Fruit fly (Drosophila melanogaster) whole organism, prepupa: ENCODE data around the gene CG17271.

Source experiments
- Blimp-1 ChIP-seq: fragments of 200-800 bp; sonication (Bioruptor generic); optimal IDR thresholded peaks from 3 replicates; lab custom pipeline; 2017; ENCODE audit warnings: missing biosample characterization, missing genetic modification characterization, mild to moderate bottlenecking, moderate library complexity, missing genetic modification reagents
- CG3032 ChIP-seq: fragments of 200-800 bp; optimal IDR thresholded peaks from 2 replicates; lab custom pipeline; 2019; ENCODE audit warnings: missing biosample characterization, mild to moderate bottlenecking, missing genetic modification characterization, moderate library complexity
- CG32006 ChIP-seq: fragments of 200-800 bp; sonication (Bioruptor generic); optimal IDR thresholded peaks from 3 replicates; lab custom pipeline; 2017; ENCODE audit warnings: missing biosample characterization, mild to moderate bottlenecking, missing genetic modification characterization
- CG8632 ChIP-seq: fragments of 200-800 bp; sonication (Bioruptor generic); optimal IDR thresholded peaks from 3 replicates; lab custom pipeline; 2016; ENCODE audit warnings: missing biosample characterization, missing genetic modification characterization
- CG9139 ChIP-seq: fragments of 200-800 bp; sonication (Bioruptor generic); optimal IDR thresholded peaks from 3 replicates; lab custom pipeline; 2017; ENCODE audit warnings: missing biosample characterization, mild to moderate bottlenecking, missing genetic modification characterization
- Gug ChIP-seq: fragments of 200-800 bp; sonication (Bioruptor generic); IDR thresholded peaks from 2 replicates; pipeline ENCODE4 v1.3.6; 2022; ENCODE audit warnings: missing biosample characterization, missing genetic modification characterization
- Lpt ChIP-seq: fragments of 200-800 bp; sonication (Bioruptor generic); optimal IDR thresholded peaks from 3 replicates; lab custom pipeline; 2016; ENCODE audit warnings: missing biosample characterization, missing genetic modification characterization
- OdsH ChIP-seq: fragments of 200-800 bp; sonication (Bioruptor generic); optimal IDR thresholded peaks from 3 replicates; lab custom pipeline; 2016; ENCODE audit warnings: missing biosample characterization, missing genetic modification characterization
- spab ChIP-seq: fragments of 200-800 bp; sonication (Bioruptor generic); optimal IDR thresholded peaks from 2 replicates; lab custom pipeline; 2017; ENCODE audit warnings: missing biosample characterization, mild to moderate bottlenecking, missing genetic modification characterization, missing genetic modification reagents
- topi ChIP-seq: fragments of 200-800 bp; sonication (Bioruptor generic); optimal IDR thresholded peaks from 3 replicates; lab custom pipeline; 2016; ENCODE audit warnings: missing biosample characterization, missing genetic modification characterization
- vri ChIP-seq: fragments of 200-800 bp; sonication (Bioruptor generic); optimal IDR thresholded peaks from 3 replicates; lab custom pipeline; 2016; ENCODE audit warnings: missing biosample characterization, mild to moderate bottlenecking, missing genetic modification characterization

DNA sequence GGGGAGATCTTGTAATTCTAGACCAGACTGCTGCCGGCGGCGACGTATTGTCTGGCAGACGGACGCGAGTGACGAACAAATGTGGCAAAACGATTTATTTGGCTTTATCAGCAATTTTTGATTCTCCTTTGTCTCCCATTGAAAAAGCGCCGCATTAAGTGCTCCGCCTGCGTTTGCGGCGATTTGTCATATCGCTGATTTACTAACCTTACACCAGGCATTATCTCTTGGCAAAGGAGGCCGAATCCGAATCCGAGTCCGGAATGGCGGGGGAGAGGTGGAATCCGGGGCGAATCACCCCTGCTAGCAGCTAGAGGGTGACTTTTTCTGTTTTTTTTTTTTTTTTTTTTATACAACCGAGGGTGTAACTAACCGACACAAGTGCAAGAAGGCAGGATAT, 33.1 kb downstream of the CG17271 start:
- TF ChIP-seq Gug (GFP tag; lab: Robert Waterston, UW) (no peak), CG3032 (no peak), Blimp-1 (GFP tag; lab: Kevin White, UChicago) (no peak), Lpt (GFP tag; lab: Kevin White, UChicago) (no peak), CG8632 (no peak), spab (GFP tag; lab: Kevin White, UChicago) (no peak), topi (GFP tag; lab: Kevin White, UChicago) (no peak), CG9139 (GFP tag; lab: Kevin White, UChicago) (no peak), OdsH (GFP tag; lab: Kevin White, UChicago) (no peak), vri (GFP tag; lab: Kevin White, UChicago) (no peak), CG32006 (no peak)
